Fruit fly (Drosophila melanogaster) whole organism, wandering third instar larva: Measurements from ENCODE around the gene msi.

Experiments
- Abd-B ChIP-seq: fragments of >200 bp; optimal IDR thresholded peaks from 2 replicates; lab custom pipeline; 2017; ENCODE audit warnings: missing biosample characterization, missing genetic modification characterization
- CG32264 ChIP-seq: fragments of 200-800 bp; sonication (Bioruptor generic); optimal IDR thresholded peaks from 2 replicates; lab custom pipeline; 2016; ENCODE audit warnings: missing biosample characterization, missing genetic modification characterization
- CG9705 ChIP-seq: fragments of 200-800 bp; sonication (Bioruptor generic); optimal IDR thresholded peaks from 2 replicates; lab custom pipeline; 2018; ENCODE audit warnings: missing biosample characterization, mild to moderate bottlenecking, missing genetic modification characterization
- CrebA ChIP-seq: fragments of 200-800 bp; sonication (Bioruptor generic); optimal IDR thresholded peaks from 2 replicates; lab custom pipeline; 2016; ENCODE audit warnings: missing biosample characterization, mild to moderate bottlenecking, missing genetic modification characterization, borderline replicate concordance
- Dfd ChIP-seq: fragments of >200 bp; optimal IDR thresholded peaks from 2 replicates; lab custom pipeline; 2017; ENCODE audit warnings: missing biosample characterization, missing genetic modification characterization
- Dif ChIP-seq: fragments of 200-275, 200-300 bp; sonication (Bioruptor generic); optimal IDR thresholded peaks from 2 replicates; lab custom pipeline; 2018; ENCODE audit warnings: missing biosample characterization, missing genetic modification characterization; ENCODE audit not compliant: partially characterized antibody
- GATAd ChIP-seq: sonication (Bioruptor generic); optimal IDR thresholded peaks from 2 replicates; lab custom pipeline; 2016; ENCODE audit warnings: missing biosample characterization, missing genetic modification characterization
- HLH106 ChIP-seq: fragments of 200-800 bp; optimal IDR thresholded peaks from 3 replicates; lab custom pipeline; 2019; ENCODE audit warnings: missing biosample characterization, mild to moderate bottlenecking, missing genetic modification characterization, moderate library complexity
- Hnf4 ChIP-seq: fragments of 200-800 bp; sonication (Bioruptor generic); optimal IDR thresholded peaks from 2 replicates; lab custom pipeline; 2016; ENCODE audit warnings: missing biosample characterization, mild to moderate bottlenecking, missing genetic modification characterization
- Hr78 ChIP-seq: fragments of >200 bp; optimal IDR thresholded peaks from 2 replicates; lab custom pipeline; 2017; ENCODE audit warnings: missing biosample characterization, missing genetic modification characterization
- Hr83 ChIP-seq: fragments of 200-300 bp; sonication (Bioruptor generic); optimal IDR thresholded peaks from 2 replicates; lab custom pipeline; 2016; ENCODE audit warnings: missing biosample characterization, mild to moderate bottlenecking, missing genetic modification characterization, moderate library complexity; ENCODE audit not compliant: poor library complexity, severe bottlenecking
- Jra ChIP-seq: sonication (Bioruptor generic); optimal IDR thresholded peaks from 2 replicates; lab custom pipeline; 2016; ENCODE audit warnings: missing biosample characterization, missing genetic modification characterization
- Mio ChIP-seq: sonication (Bioruptor generic); optimal IDR thresholded peaks from 2 replicates; lab custom pipeline; 2016; ENCODE audit warnings: missing biosample characterization, missing genetic modification characterization
- Myc ChIP-seq: fragments of >200 bp; optimal IDR thresholded peaks from 2 replicates; lab custom pipeline; 2017
- N ChIP-seq: fragments of >200 bp; optimal IDR thresholded peaks from 2 replicates; lab custom pipeline; 2018; ENCODE audit warnings: missing biosample characterization, missing external identifiers, missing genetic modification characterization
- OdsH ChIP-seq: fragments of 200-800 bp; sonication (Bioruptor generic); optimal IDR thresholded peaks from 2 replicates; lab custom pipeline; 2016; ENCODE audit warnings: missing biosample characterization, mild to moderate bottlenecking, missing genetic modification characterization
- Rel ChIP-seq, 2 experiments: fragments of 200-800 bp; sonication (Bioruptor generic) in 1 of 2; optimal IDR thresholded peaks; 2 replicates in 1 of 2; 3 replicates in 1 of 2; lab custom pipeline; 2016 to 2019; ENCODE audit warnings: mild to moderate bottlenecking in 2 of 2, missing biosample characterization in 2 of 2, missing genetic modification characterization in 2 of 2, moderate library complexity in 1 of 2
- Sp1 ChIP-seq: fragments of 200-800 bp; sonication (Bioruptor generic); optimal IDR thresholded peaks from 3 replicates; lab custom pipeline; 2019; ENCODE audit warnings: missing biosample characterization, mild to moderate bottlenecking, missing genetic modification characterization, moderate library complexity
- Vsx2 ChIP-seq: fragments of 200-300, 225-300 bp; sonication (Bioruptor generic); optimal IDR thresholded peaks from 2 replicates; lab custom pipeline; 2018; ENCODE audit warnings: missing biosample characterization, missing genetic modification characterization; ENCODE audit not compliant: partially characterized antibody
- br ChIP-seq: fragments of 200-800 bp; sonication (Bioruptor generic); optimal IDR thresholded peaks from 2 replicates; lab custom pipeline; 2016; ENCODE audit warnings: missing biosample characterization, missing genetic modification characterization
- brk ChIP-seq: fragments of 200-800 bp; sonication (Bioruptor generic); optimal IDR thresholded peaks from 2 replicates; lab custom pipeline; 2016; ENCODE audit warnings: missing biosample characterization, mild to moderate bottlenecking, missing genetic modification characterization
- dl ChIP-seq, 2 experiments: fragments of 175-275, 200-275 bp in 1 of 2; fragments of 200-275 bp in 1 of 2; sonication (Bioruptor generic); optimal IDR thresholded peaks; lab custom pipeline; 2018; ENCODE audit warnings: mild to moderate bottlenecking in 2 of 2, missing biosample characterization in 2 of 2, missing genetic modification characterization in 2 of 2, moderate library complexity in 2 of 2; ENCODE audit not compliant: partially characterized antibody in 2 of 2, insufficient read depth in 1 of 2
- dmrt93B ChIP-seq: fragments of 200-800 bp; sonication (Bioruptor generic); optimal IDR thresholded peaks from 2 replicates; lab custom pipeline; 2018; ENCODE audit warnings: missing biosample characterization, mild to moderate bottlenecking, missing genetic modification characterization
- dsf ChIP-seq: sonication (Bioruptor generic); optimal IDR thresholded peaks from 2 replicates; lab custom pipeline; 2016; ENCODE audit warnings: missing biosample characterization, missing genetic modification characterization, borderline replicate concordance
- ey ChIP-seq: fragments of 200-800 bp; sonication (Bioruptor generic); optimal IDR thresholded peaks from 2 replicates; lab custom pipeline; 2016; ENCODE audit warnings: missing biosample characterization, missing genetic modification characterization
- foxo ChIP-seq, 2 experiments: fragments of 200-800 bp; sonication (Bioruptor generic); optimal IDR thresholded peaks; 2 replicates in 1 of 2; 3 replicates in 1 of 2; lab custom pipeline; 2016 to 2017; ENCODE audit warnings: missing biosample characterization in 2 of 2, missing genetic modification characterization in 2 of 2
- fru ChIP-seq: fragments of 200-800 bp; sonication (Bioruptor generic); optimal IDR thresholded peaks from 3 replicates; lab custom pipeline; 2016; ENCODE audit warnings: missing biosample characterization, mild to moderate bottlenecking, missing genetic modification characterization
- h ChIP-seq: fragments of 200-800 bp; sonication (Bioruptor generic); optimal IDR thresholded peaks from 3 replicates; lab custom pipeline; 2016; ENCODE audit warnings: missing biosample characterization, mild to moderate bottlenecking, missing genetic modification characterization
- jim ChIP-seq: fragments of 175-275, 200-325 bp; sonication (Bioruptor generic); optimal IDR thresholded peaks from 2 replicates; lab custom pipeline; 2016; ENCODE audit warnings: missing biosample characterization, mild to moderate bottlenecking, missing genetic modification characterization
- lola ChIP-seq: fragments of >200 bp; optimal IDR thresholded peaks from 2 replicates; lab custom pipeline; 2017; ENCODE audit warnings: missing biosample characterization, missing genetic modification characterization
- pan ChIP-seq: fragments of >200 bp; optimal IDR thresholded peaks from 2 replicates; lab custom pipeline; 2017
- psq ChIP-seq: fragments of 200-800 bp; sonication (Bioruptor generic); optimal IDR thresholded peaks from 3 replicates; lab custom pipeline; 2017; ENCODE audit warnings: missing biosample characterization, mild to moderate bottlenecking, missing genetic modification characterization, moderate library complexity
- rgr ChIP-seq: fragments of 200-800 bp; sonication (Bioruptor generic); optimal IDR thresholded peaks from 3 replicates; lab custom pipeline; 2016; ENCODE audit warnings: missing biosample characterization, mild to moderate bottlenecking, missing genetic modification characterization
- sage ChIP-seq: fragments of 200-800 bp; sonication (Bioruptor generic); optimal IDR thresholded peaks from 2 replicates; lab custom pipeline; 2016; ENCODE audit warnings: missing biosample characterization, mild to moderate bottlenecking, missing genetic modification characterization
- sv ChIP-seq: fragments of 200-800 bp; sonication (Bioruptor generic); optimal IDR thresholded peaks from 3 replicates; lab custom pipeline; 2016; ENCODE audit warnings: missing biosample characterization, missing genetic modification characterization
- tai ChIP-seq: sonication (Bioruptor generic); optimal IDR thresholded peaks from 2 replicates; lab custom pipeline; 2016; ENCODE audit warnings: missing biosample characterization, missing genetic modification characterization
- woc ChIP-seq: sonication (Bioruptor generic); optimal IDR thresholded peaks from 2 replicates; lab custom pipeline; 2016; ENCODE audit warnings: missing biosample characterization, mild to moderate bottlenecking, missing genetic modification characterization

msi gene

DNA sequence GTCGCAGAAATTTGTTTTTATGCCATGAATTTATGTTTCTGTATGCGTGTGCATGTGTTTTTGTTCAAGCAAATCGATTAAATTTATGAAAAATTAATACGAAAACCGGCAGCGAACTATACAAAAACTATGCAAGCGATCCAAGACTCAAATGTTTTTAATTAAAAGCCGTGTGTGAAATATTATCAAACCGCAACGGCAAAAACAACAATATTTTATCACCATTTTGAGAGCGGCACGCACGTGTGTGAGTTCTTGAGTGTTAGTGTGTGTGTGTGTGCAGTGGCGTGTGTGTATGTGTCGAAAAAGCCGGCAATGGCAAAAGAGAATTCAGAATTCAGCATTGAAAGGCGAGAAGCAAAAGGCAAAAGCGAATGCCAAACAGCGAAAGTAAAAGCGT lies 2.7 kb downstream of the msi start:
- TF ChIP-seq Dfd (GFP tag; lab: Kevin White, UChicago) (peak; percentile 41), lola (GFP tag; lab: Kevin White, UChicago) (no peak), GATAd (GFP tag; lab: Kevin White, UChicago) (no peak), Dif (GFP tag; lab: Kevin White, UChicago) (no peak), sage (GFP tag; lab: Kevin White, UChicago) (no peak), dmrt93B (GFP tag; lab: Kevin White, UChicago) (no peak), psq (GFP tag; lab: Kevin White, UChicago) (peak; percentile 53), Hr83 (GFP tag; lab: Kevin White, UChicago) (no peak), rgr (no peak), CG32264 (GFP tag; lab: Kevin White, UChicago) (no peak), Hr78 (GFP tag; lab: Kevin White, UChicago) (no peak), foxo (GFP tag; optimal IDR thresholded peaks at IDR 0.05; lab: Kevin White, UChicago) (no peak)

DNA sequence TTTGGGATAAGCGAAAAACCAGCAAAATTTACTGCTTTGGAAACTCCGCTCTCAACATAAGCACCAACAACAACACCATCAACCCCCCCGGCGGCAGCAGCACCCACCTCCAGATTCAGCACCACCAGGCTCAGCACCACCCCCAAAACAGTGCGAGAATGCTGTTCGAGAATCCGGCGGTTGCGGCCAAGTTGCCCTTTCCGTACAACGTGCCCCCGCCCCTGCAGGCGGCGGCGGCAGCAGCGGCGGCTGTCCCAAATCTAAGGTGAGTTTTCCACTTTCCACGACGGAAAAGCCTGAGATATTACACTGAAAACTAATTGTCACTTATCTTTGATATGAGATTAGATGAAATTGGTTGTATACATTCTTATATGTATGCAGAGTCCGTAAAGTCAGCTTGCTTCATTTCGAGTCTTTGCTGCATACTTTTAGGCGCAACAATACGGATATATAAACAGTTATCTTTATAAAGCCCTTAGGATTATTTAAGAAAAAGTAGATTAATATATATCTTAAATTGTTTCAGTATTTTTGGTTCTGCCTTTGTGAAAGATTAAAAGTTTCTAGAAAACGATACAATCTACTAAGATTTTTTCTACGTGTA lies 3.6 kb downstream of the msi start:
- TF ChIP-seq dl (GFP tag; optimal IDR thresholded peaks at IDR 0.05; lab: Kevin White, UChicago; ENCODE audit: insufficient read depth in 1 of 2, partially characterized antibody in 2 of 2): no peak
- TF ChIP-seq tai: peak; percentile 12

DNA sequence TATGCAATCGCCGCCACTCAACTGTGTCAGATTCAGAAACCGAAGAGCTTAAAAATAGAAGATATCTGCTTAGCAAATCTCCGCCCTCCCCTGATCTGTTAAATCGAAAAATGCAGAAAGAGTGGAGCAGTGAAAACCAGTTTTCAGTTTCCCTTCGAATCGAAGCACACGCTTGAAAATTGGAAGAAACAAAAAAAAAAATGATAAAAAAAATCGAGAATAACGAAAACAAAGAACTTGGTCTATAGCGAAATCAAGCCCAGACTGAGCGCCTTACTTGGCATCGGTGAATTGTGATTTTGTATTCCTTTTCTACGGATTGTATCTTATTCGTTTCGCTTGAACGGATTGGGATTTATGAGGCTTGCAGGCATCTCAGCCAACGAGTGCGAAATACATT lies 13.4 kb downstream of the msi start:
- TF ChIP-seq HLH106: no peak
- TF ChIP-seq CG32264 (GFP tag; lab: Kevin White, UChicago): no peak
- TF ChIP-seq OdsH (GFP tag; lab: Kevin White, UChicago): no peak
- TF ChIP-seq GATAd (GFP tag; lab: Kevin White, UChicago): no peak
- TF ChIP-seq dmrt93B (GFP tag; lab: Kevin White, UChicago): no peak
- no peak for TF ChIP-seq brk (GFP tag; lab: Kevin White, UChicago)
- TF ChIP-seq foxo (GFP tag; optimal IDR thresholded peaks at IDR 0.05; lab: Kevin White, UChicago): no peak
- TF ChIP-seq sage (GFP tag; lab: Kevin White, UChicago): no peak
- TF ChIP-seq dl (GFP tag; optimal IDR thresholded peaks at IDR 0.05; lab: Kevin White, UChicago; ENCODE audit: insufficient read depth in 1 of 2, partially characterized antibody in 2 of 2): no peak
- no peak for TF ChIP-seq fru (GFP tag; lab: Kevin White, UChicago)
- TF ChIP-seq pan: no peak
- no peak for TF ChIP-seq Jra (GFP tag; lab: Kevin White, UChicago)
- TF ChIP-seq dsf (GFP tag; lab: Kevin White, UChicago): no peak
- no peak for TF ChIP-seq tai
- no peak for TF ChIP-seq CrebA (GFP tag; lab: Kevin White, UChicago)
- TF ChIP-seq woc (GFP tag; lab: Kevin White, UChicago): no peak

DNA sequence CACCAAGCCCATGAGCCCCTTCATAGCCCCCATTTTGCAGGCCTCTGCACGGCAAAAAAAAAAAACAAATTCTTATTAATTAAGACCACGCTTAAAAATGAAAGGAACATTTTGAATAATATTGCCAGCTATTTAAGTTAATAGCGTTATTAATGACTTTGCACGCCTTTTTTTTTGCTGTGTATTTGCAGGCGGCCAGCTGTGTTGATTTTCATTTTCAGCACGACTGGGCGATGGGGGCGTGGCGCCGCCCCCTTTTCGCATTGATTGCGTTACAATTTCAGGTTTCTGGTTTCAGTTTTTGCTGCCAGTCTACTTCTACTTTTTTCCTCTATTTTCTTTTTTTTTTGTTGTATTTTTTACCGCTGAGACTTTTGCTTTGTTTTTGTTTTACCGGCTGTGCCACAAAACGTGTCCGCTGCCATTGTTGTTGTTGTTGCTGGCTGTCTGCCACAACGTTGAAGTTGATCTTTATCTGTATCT lies 16.0 kb downstream of the msi start:
- TF ChIP-seq CG9705 (GFP tag; lab: Kevin White, UChicago) (no peak), foxo (GFP tag; optimal IDR thresholded peaks at IDR 0.05; lab: Kevin White, UChicago) (peak in 1 of 2 experiments; percentile 71), psq (GFP tag; lab: Kevin White, UChicago) (peak; percentile 3), Hr78 (GFP tag; lab: Kevin White, UChicago) (no peak), OdsH (GFP tag; lab: Kevin White, UChicago) (peak; percentile 37), sage (GFP tag; lab: Kevin White, UChicago) (no peak), rgr (peak; percentile 56), Hr83 (GFP tag; lab: Kevin White, UChicago) (no peak), fru (GFP tag; lab: Kevin White, UChicago) (peak; percentile 70), h (GFP tag; lab: Kevin White, UChicago) (peak; percentile 56), ey (GFP tag; lab: Kevin White, UChicago) (peak; percentile 42), N (GFP tag; lab: Kevin White, UChicago) (no peak), Rel (GFP tag; optimal IDR thresholded peaks at IDR 0.05; lab: Kevin White, UChicago) (no peak), Rel (tag; optimal IDR thresholded peaks at IDR 0.05; lab: Kevin White, UChicago) (no peak), Vsx2 (GFP tag; lab: Kevin White, UChicago) (no peak), Mio (GFP tag; lab: Kevin White, UChicago) (no peak), Jra (GFP tag; lab: Kevin White, UChicago) (no peak), dl (GFP tag; optimal IDR thresholded peaks at IDR 0.05; lab: Kevin White, UChicago; ENCODE audit: insufficient read depth in 1 of 2, partially characterized antibody in 2 of 2) (no peak), woc (GFP tag; lab: Kevin White, UChicago) (no peak), Sp1 (GFP tag; lab: Kevin White, UChicago) (no peak), Myc (lab: Kevin White, UChicago) (no peak), Dfd (GFP tag; lab: Kevin White, UChicago) (no peak), pan (no peak), tai (no peak), br (GFP tag; lab: Kevin White, UChicago) (peak; percentile 48), GATAd (GFP tag; lab: Kevin White, UChicago) (no peak), dsf (GFP tag; lab: Kevin White, UChicago) (no peak), CG32264 (GFP tag; lab: Kevin White, UChicago) (no peak), brk (GFP tag; lab: Kevin White, UChicago) (peak; percentile 26), jim (GFP tag; lab: Kevin White, UChicago) (no peak), CrebA (GFP tag; lab: Kevin White, UChicago) (no peak), lola (GFP tag; lab: Kevin White, UChicago) (no peak), HLH106 (no peak), Hnf4 (peak; percentile 2), Abd-B (no peak), sv (GFP tag; lab: Kevin White, UChicago) (no peak), dmrt93B (GFP tag; lab: Kevin White, UChicago) (no peak)
